Fruit fly (Drosophila melanogaster) whole organism, embryonic: Measurements from ENCODE around the gene CG12643.

Experiments used
- B-H1 ChIP-seq: fragments of 200-800 bp; sonication (Bioruptor generic); IDR thresholded peaks from 3 replicates; pipeline ENCODE4 v1.3.6; 2022; ENCODE audit warnings: missing biosample characterization, missing genetic modification characterization
- B-H2 ChIP-seq: fragments of 200-800 bp; sonication (Bioruptor generic); optimal IDR thresholded peaks from 2 replicates; lab custom pipeline; 2018; ENCODE audit warnings: missing biosample characterization, mild to moderate bottlenecking, missing genetic modification characterization
- CG1024 ChIP-seq: fragments of 200-800 bp; sonication (Bioruptor generic); IDR thresholded peaks from 2 replicates; pipeline ENCODE4 v1.3.6; 2022; ENCODE audit warnings: missing biosample characterization, missing genetic modification characterization
- CG10366 ChIP-seq: fragments of 200-800 bp; sonication (Bioruptor generic); IDR thresholded peaks from 2 replicates; pipeline ENCODE4 v1.3.6; 2022; ENCODE audit warnings: missing biosample characterization, missing genetic modification characterization
- CG12942 ChIP-seq: fragments of 200-800 bp; sonication (Bioruptor generic); optimal IDR thresholded peaks from 3 replicates; lab custom pipeline; 2016; ENCODE audit warnings: missing biosample characterization, missing genetic modification characterization
- CG14050 ChIP-seq: fragments of 200-800 bp; sonication (Bioruptor generic); IDR thresholded peaks from 3 replicates; pipeline ENCODE4 v1.3.6; 2022; ENCODE audit warnings: missing biosample characterization, missing genetic modification characterization
- CG17612 ChIP-seq: fragments of 200-800 bp; sonication (Bioruptor generic); IDR thresholded peaks from 2 replicates; pipeline ENCODE4 v1.3.6; 2022; ENCODE audit warnings: missing biosample characterization, missing genetic modification characterization
- CG18599 ChIP-seq: fragments of 200-800 bp; sonication (Bioruptor generic); optimal IDR thresholded peaks from 3 replicates; lab custom pipeline; 2017; ENCODE audit warnings: missing biosample characterization, missing genetic modification characterization, mild to moderate bottlenecking, moderate library complexity, missing genetic modification reagents
- CG4707 ChIP-seq: fragments of 200-800 bp; sonication (Bioruptor generic); optimal IDR thresholded peaks from 2 replicates; lab custom pipeline; 2018; ENCODE audit warnings: missing biosample characterization, mild to moderate bottlenecking, missing genetic modification characterization, moderate library complexity
- CG4730 ChIP-seq: fragments of 200-800 bp; sonication (Bioruptor generic); IDR thresholded peaks from 2 replicates; pipeline ENCODE4 v1.3.6; 2022; ENCODE audit warnings: missing biosample characterization, missing genetic modification characterization
- CG6654 ChIP-seq: fragments of 200-800 bp; sonication (Bioruptor generic); optimal IDR thresholded peaks from 2 replicates; lab custom pipeline; 2017; ENCODE audit warnings: missing biosample characterization, mild to moderate bottlenecking, missing genetic modification characterization
- CG6689 ChIP-seq: fragments of 200-800 bp; sonication (Bioruptor generic); IDR thresholded peaks from 2 replicates; pipeline ENCODE4 v1.3.6; 2022; ENCODE audit warnings: missing biosample characterization, missing genetic modification characterization
- CG7357 ChIP-seq: fragments of 200-800 bp; sonication (Bioruptor generic); IDR thresholded peaks from 3 replicates; pipeline ENCODE4 v1.3.6; 2022; ENCODE audit warnings: missing biosample characterization, missing genetic modification characterization
- CG7963 ChIP-seq: fragments of 200-800 bp; sonication (Bioruptor generic); IDR thresholded peaks from 3 replicates; pipeline ENCODE4 v1.3.6; 2022; ENCODE audit warnings: missing biosample characterization, missing genetic modification characterization; ENCODE audit not compliant: partially characterized antibody
- Dad ChIP-seq: fragments of 200-800 bp; sonication (Bioruptor generic); optimal IDR thresholded peaks from 3 replicates; lab custom pipeline; 2016; ENCODE audit warnings: missing biosample characterization, missing genetic modification characterization
- Dbx ChIP-seq: fragments of 200-800 bp; sonication (Bioruptor generic); IDR thresholded peaks from 3 replicates; pipeline ENCODE4 v1.3.6; 2022; ENCODE audit warnings: missing biosample characterization, missing genetic modification characterization
- H15 ChIP-seq: fragments of 200-800 bp; sonication (Bioruptor generic); IDR thresholded peaks from 3 replicates; pipeline ENCODE4 v1.3.6; 2022; ENCODE audit warnings: missing biosample characterization, missing genetic modification characterization
- HLH4C ChIP-seq: fragments of 200-800 bp; sonication (Bioruptor generic); IDR thresholded peaks from 3 replicates; pipeline ENCODE4 v1.3.6; 2022; ENCODE audit warnings: missing biosample characterization, missing genetic modification characterization; ENCODE audit not compliant: partially characterized antibody
- HmgD ChIP-seq: fragments of 200-800 bp; sonication (Bioruptor generic); optimal IDR thresholded peaks from 3 replicates; lab custom pipeline; 2016; ENCODE audit warnings: missing biosample characterization, missing genetic modification characterization
- Hmr ChIP-seq: fragments of 200-800 bp; sonication (Bioruptor generic); optimal IDR thresholded peaks from 3 replicates; lab custom pipeline; 2017; ENCODE audit warnings: mild to moderate bottlenecking, missing biosample characterization, missing genetic modification reagents, missing genetic modification characterization
- NC2α ChIP-seq: fragments of 200-800 bp; sonication (Bioruptor generic); optimal IDR thresholded peaks from 2 replicates; lab custom pipeline; 2016; ENCODE audit warnings: missing biosample characterization, missing genetic modification characterization
- Oaz ChIP-seq: fragments of 200-800 bp; sonication (Bioruptor generic); IDR thresholded peaks from 2 replicates; pipeline ENCODE4 v1.3.6; 2022; ENCODE audit warnings: missing biosample characterization, missing genetic modification characterization
- Pdp1 ChIP-seq, 2 experiments: fragments of 200-800 bp; sonication (Bioruptor generic); optimal IDR thresholded peaks; 3 replicates each; lab custom pipeline; 2016; ENCODE audit warnings: missing biosample characterization in 2 of 2, missing genetic modification characterization in 2 of 2, mild to moderate bottlenecking in 1 of 2, moderate library complexity in 1 of 2
- Ptx1 ChIP-seq: fragments of 200-800 bp; sonication (Bioruptor generic); IDR thresholded peaks from 2 replicates; pipeline ENCODE4 v1.3.6; 2022; ENCODE audit warnings: missing biosample characterization, missing genetic modification characterization
- Rfx ChIP-seq: fragments of 200-800 bp; sonication (Bioruptor generic); IDR thresholded peaks from 2 replicates; pipeline ENCODE4 v1.3.6; 2022; ENCODE audit warnings: missing biosample characterization, missing genetic modification characterization
- Trl ChIP-seq, 3 experiments: fragments of >200 bp in 2 of 3; fragments of 200-800 bp in 1 of 3; sonication (Bioruptor generic) in 1 of 3; optimal IDR thresholded peaks; 2 replicates in 1 of 3; 3 replicates in 2 of 3; lab custom pipeline; 2016 to 2017; ENCODE audit warnings: missing biosample characterization in 1 of 3, missing genetic modification characterization in 1 of 3
- ato ChIP-seq: fragments of 200-800 bp; sonication (Bioruptor generic); IDR thresholded peaks from 2 replicates; pipeline ENCODE4 v1.3.6; 2022; ENCODE audit warnings: missing biosample characterization, missing genetic modification characterization; ENCODE audit not compliant: partially characterized antibody
- btn ChIP-seq: fragments of 200-800 bp; sonication (Bioruptor generic); optimal IDR thresholded peaks from 2 replicates; lab custom pipeline; 2016; ENCODE audit warnings: missing biosample characterization, missing genetic modification characterization
- cas ChIP-seq: fragments of 200-800 bp; sonication (Bioruptor generic); IDR thresholded peaks from 2 replicates; pipeline ENCODE4 v1.3.6; 2022; ENCODE audit warnings: missing biosample characterization, missing genetic modification characterization
- chn ChIP-seq: fragments of 200-800 bp; sonication (Bioruptor generic); optimal IDR thresholded peaks from 2 replicates; lab custom pipeline; 2016; ENCODE audit warnings: missing biosample characterization, missing genetic modification characterization
- da ChIP-seq: fragments of 200-800 bp; sonication (Bioruptor generic); optimal IDR thresholded peaks from 2 replicates; lab custom pipeline; 2016; ENCODE audit warnings: missing biosample characterization, missing genetic modification characterization
- dan ChIP-seq: fragments of 200-800 bp; sonication (Bioruptor generic); IDR thresholded peaks from 2 replicates; pipeline ENCODE4 v1.3.6; 2022; ENCODE audit warnings: missing biosample characterization, missing genetic modification characterization
- disco-r ChIP-seq: fragments of 200-800 bp; sonication (Bioruptor generic); optimal IDR thresholded peaks from 2 replicates; lab custom pipeline; 2016; ENCODE audit warnings: missing biosample characterization, missing genetic modification characterization
- en ChIP-seq: fragments of 200-800 bp; sonication (Bioruptor generic); optimal IDR thresholded peaks from 2 replicates; lab custom pipeline; 2016; ENCODE audit warnings: missing biosample characterization, missing genetic modification characterization
- fd102C ChIP-seq: fragments of 200-800 bp; sonication (Bioruptor generic); optimal IDR thresholded peaks from 2 replicates; lab custom pipeline; 2018; ENCODE audit warnings: missing biosample characterization, mild to moderate bottlenecking, missing genetic modification characterization, moderate library complexity
- gro ChIP-seq: fragments of 200-800 bp; sonication (Bioruptor generic); optimal IDR thresholded peaks from 2 replicates; lab custom pipeline; 2016; ENCODE audit warnings: missing biosample characterization, missing genetic modification characterization
- hbn ChIP-seq: fragments of 200-800 bp; sonication (Bioruptor generic); IDR thresholded peaks from 2 replicates; pipeline ENCODE4 v1.3.6; 2022; ENCODE audit warnings: missing biosample characterization, missing genetic modification characterization; ENCODE audit not compliant: partially characterized antibody
- hkb ChIP-seq, 2 experiments: fragments of 200-800 bp in 1 of 2; fragments of >200 bp in 1 of 2; sonication (Bioruptor generic) in 1 of 2; IDR thresholded peaks in 1 of 2; optimal IDR thresholded peaks in 1 of 2; 2 replicates each; pipeline versions ENCODE4 v1.3.6 to Lab custom; 2017 to 2022; ENCODE audit warnings: missing biosample characterization in 1 of 2, missing genetic modification characterization in 1 of 2
- inv ChIP-seq: fragments of 200-800 bp; sonication (Bioruptor generic); IDR thresholded peaks from 2 replicates; pipeline ENCODE4 v1.3.6; 2022; ENCODE audit warnings: missing biosample characterization, missing genetic modification characterization; ENCODE audit not compliant: partially characterized antibody
- knrl ChIP-seq: fragments of 200-800 bp; sonication (Bioruptor generic); IDR thresholded peaks from 3 replicates; pipeline ENCODE4 v1.3.6; 2022; ENCODE audit warnings: missing biosample characterization, missing genetic modification characterization; ENCODE audit not compliant: partially characterized antibody
- pfk ChIP-seq: fragments of 200-800 bp; sonication (Bioruptor generic); optimal IDR thresholded peaks from 2 replicates; lab custom pipeline; 2018; ENCODE audit warnings: missing biosample characterization, mild to moderate bottlenecking, missing genetic modification characterization, moderate library complexity
- pita ChIP-seq: fragments of 200-800 bp; sonication (Bioruptor generic); optimal IDR thresholded peaks from 2 replicates; lab custom pipeline; 2017; ENCODE audit warnings: missing biosample characterization, mild to moderate bottlenecking, missing genetic modification characterization
- pzg ChIP-seq: fragments of 200-800 bp; sonication (Bioruptor generic); optimal IDR thresholded peaks from 3 replicates; lab custom pipeline; 2018; ENCODE audit warnings: missing biosample characterization, mild to moderate bottlenecking, missing genetic modification characterization, moderate library complexity
- rib ChIP-seq: fragments of 200-800 bp; sonication (Bioruptor generic); IDR thresholded peaks from 2 replicates; pipeline ENCODE4 v1.3.6; 2022; ENCODE audit warnings: missing biosample characterization, missing genetic modification characterization
- sima ChIP-seq: fragments of 200-800 bp; sonication (Bioruptor generic); optimal IDR thresholded peaks from 2 replicates; lab custom pipeline; 2016; ENCODE audit warnings: missing biosample characterization, missing genetic modification characterization
- slp2 ChIP-seq: fragments of 200-800 bp; sonication (Bioruptor generic); optimal IDR thresholded peaks from 2 replicates; lab custom pipeline; 2016; ENCODE audit warnings: missing biosample characterization, missing genetic modification characterization
- unpg ChIP-seq: fragments of 200-800 bp; sonication (Bioruptor generic); optimal IDR thresholded peaks from 3 replicates; lab custom pipeline; 2018; ENCODE audit warnings: missing biosample characterization, mild to moderate bottlenecking, missing genetic modification characterization, moderate library complexity
- vvl ChIP-seq: fragments of 200-800 bp; sonication (Bioruptor generic); IDR thresholded peaks from 2 replicates; pipeline ENCODE4 v1.3.6; 2022; ENCODE audit warnings: missing biosample characterization, missing genetic modification characterization
- wek ChIP-seq: fragments of 200-800 bp; sonication (Bioruptor generic); optimal IDR thresholded peaks from 3 replicates; lab custom pipeline; 2018; ENCODE audit warnings: missing biosample characterization, mild to moderate bottlenecking, missing genetic modification characterization, moderate library complexity
- yki ChIP-seq: fragments of >200 bp; optimal IDR thresholded peaks from 3 replicates; lab custom pipeline; 2018
- zen2 ChIP-seq: fragments of 200-800 bp; sonication (Bioruptor generic); IDR thresholded peaks from 3 replicates; pipeline ENCODE4 v1.3.6; 2022; ENCODE audit warnings: missing biosample characterization, missing genetic modification characterization; ENCODE audit not compliant: partially characterized antibody

Gene CG12643

dm6 chrX:10250659-10251058 is 14.4 kb downstream of the CG12643 start (continued):
- TF ChIP-seq fd102C (GFP tag; lab: Kevin White, UChicago), result no peak
- no peak for TF ChIP-seq pfk (GFP tag; lab: Kevin White, UChicago)
- peak; percentile 44 for TF ChIP-seq Rfx (GFP tag; lab: Robert Waterston, UW)
- TF ChIP-seq gro (GFP tag; lab: Kevin White, UChicago), result peak; percentile 3
- TF ChIP-seq CG4707 (GFP tag; lab: Kevin White, UChicago), result no peak
- TF ChIP-seq disco-r (GFP tag; lab: Kevin White, UChicago), result no peak
- no peak for TF ChIP-seq B-H2
- no peak for TF ChIP-seq en (GFP tag; lab: Kevin White, UChicago)
- TF ChIP-seq Hmr (GFP tag; lab: Kevin White, UChicago), result peak; percentile 50
- 0 out of 2 replicates have a peak, but pooled peaks have one; percentile 8 for TF ChIP-seq rib
- TF ChIP-seq knrl, result no peak
- TF ChIP-seq sima (GFP tag; lab: Kevin White, UChicago), result no peak
- no peak for TF ChIP-seq zen2 (GFP tag; lab: Robert Waterston, UW)
- TF ChIP-seq pita (GFP tag; lab: Kevin White, UChicago), result no peak
- TF ChIP-seq H15, result no peak
- TF ChIP-seq cas (GFP tag; lab: Robert Waterston, UW), result no peak
- no peak for TF ChIP-seq pzg (GFP tag; lab: Kevin White, UChicago)
- no peak for TF ChIP-seq CG12942 (GFP tag; lab: Kevin White, UChicago)
- no peak for TF ChIP-seq Dad (GFP tag; lab: Kevin White, UChicago)
- no peak for TF ChIP-seq CG1024 (GFP tag; lab: Robert Waterston, UW)
- no peak for TF ChIP-seq CG14050 (GFP tag; lab: Robert Waterston, UW)
- TF ChIP-seq Ptx1 (GFP tag; lab: Robert Waterston, UW), result peak; percentile 8; the same call in 1 of the 2 replicates
- no peak for TF ChIP-seq da (GFP tag; lab: Kevin White, UChicago)
- no peak for TF ChIP-seq CG4730 (GFP tag; lab: Robert Waterston, UW)
- no peak for TF ChIP-seq ato (GFP tag; lab: Robert Waterston, UW)
- TF ChIP-seq CG6654 (GFP tag; lab: Kevin White, UChicago), result no peak
- no peak for TF ChIP-seq dan (GFP tag; lab: Robert Waterston, UW)
- no peak for TF ChIP-seq HLH4C (GFP tag; lab: Robert Waterston, UW)
- no peak for TF ChIP-seq yki
- TF ChIP-seq HmgD, result no peak
- no peak for TF ChIP-seq btn (GFP tag; lab: Kevin White, UChicago)
- no peak for TF ChIP-seq Pdp1 (GFP tag; optimal IDR thresholded peaks at IDR 0.05; lab: Kevin White, UChicago)
- no peak for TF ChIP-seq slp2 (GFP tag; lab: Kevin White, UChicago)
- no peak for TF ChIP-seq inv (GFP tag; lab: Robert Waterston, UW)
- no peak for TF ChIP-seq hbn
- TF ChIP-seq hkb (optimal IDR thresholded peaks at IDR 0.05; lab: Kevin White, UChicago), result no peak
- no peak for TF ChIP-seq hkb (GFP tag; IDR thresholded peaks at IDR 0.05; lab: Robert Waterston, UW)
- TF ChIP-seq CG6689 (GFP tag; lab: Robert Waterston, UW), result no peak
- TF ChIP-seq CG18599 (GFP tag; lab: Kevin White, UChicago), result peak; percentile 74
- TF ChIP-seq CG7357, result no peak
- TF ChIP-seq Dbx (GFP tag; lab: Robert Waterston, UW), result 0 out of 3 replicates have a peak, but pooled peaks have one; percentile 28
- TF ChIP-seq chn (GFP tag; lab: Kevin White, UChicago), result no peak
- TF ChIP-seq Oaz (GFP tag; lab: Robert Waterston, UW), result no peak
- TF ChIP-seq NC2α, result no peak
- no peak for TF ChIP-seq unpg (GFP tag; lab: Kevin White, UChicago)
- no peak for TF ChIP-seq CG7963
- no peak for TF ChIP-seq Trl (optimal IDR thresholded peaks at IDR 0.05; lab: Kevin White, UChicago)
- TF ChIP-seq Trl (GFP tag; optimal IDR thresholded peaks at IDR 0.05; lab: Kevin White, UChicago), result no peak
- no peak for TF ChIP-seq vvl (GFP tag; lab: Robert Waterston, UW)
- no peak for TF ChIP-seq CG17612 (GFP tag; lab: Robert Waterston, UW)
- TF ChIP-seq CG10366 (GFP tag; lab: Robert Waterston, UW), result no peak
- no peak for TF ChIP-seq B-H1 (GFP tag; lab: Robert Waterston, UW)
- no peak for TF ChIP-seq wek
